Fruit fly (Drosophila melanogaster) whole organism: ENCODE measurements around the gene CG3119.

Experiments used
- CG8478 ChIP-seq: fragments of >200 bp; optimal IDR thresholded peaks from 2 replicates; lab custom pipeline; 2018; ENCODE audit warnings: inconsistent platforms
- Dll ChIP-seq: fragments of >200 bp; optimal IDR thresholded peaks from 2 replicates; lab custom pipeline; 2017
- EcR ChIP-seq, 2 experiments: fragments of >200 bp; optimal IDR thresholded peaks; 2 replicates each; lab custom pipeline; 2017; ENCODE audit warnings: missing biosample characterization in 2 of 2, missing genetic modification characterization in 2 of 2, missing genetic modification reagents in 2 of 2
- pan ChIP-seq: fragments of >200 bp; optimal IDR thresholded peaks from 2 replicates; lab custom pipeline; 2017
- psq ChIP-seq: fragments of >200 bp; optimal IDR thresholded peaks from 2 replicates; lab custom pipeline; 2017
- usp ChIP-seq: fragments of >200 bp; optimal IDR thresholded peaks from 2 replicates; lab custom pipeline; 2017; ENCODE audit warnings: missing biosample characterization, missing genetic modification characterization, mixed read lengths

CG3119 gene

dm6 chr2L:2837742-2838461 is at the start of gene CG3119, which contains the start of gene Cpr23B:
Gene CG3119 (minus strand): TSS chr2L:2837833.
Gene Cpr23B (plus strand): TSS chr2L:2838411.
- TF ChIP-seq pan (lab: Kevin White, UChicago): no peak
- no peak for TF ChIP-seq psq (lab: Kevin White, UChicago)
- no peak for TF ChIP-seq usp (GFP tag; lab: Kevin White, UChicago)
- no peak for TF ChIP-seq Dll (lab: Kevin White, UChicago)
- TF ChIP-seq CG8478 (lab: Kevin White, UChicago): no peak
- TF ChIP-seq EcR (GFP tag; optimal IDR thresholded peaks at IDR 0.05; lab: Kevin White, UChicago): no peak

- peak; percentile 80 for TF ChIP-seq Dll (lab: Kevin White, UChicago)
- no peak for TF ChIP-seq CG8478 (lab: Kevin White, UChicago)
Observed at dm6 chr2L:2886613-2887537, 49.2 kb upstream of the CG3119 start.

dm6 chr2L:2886226-2886569 is 48.6 kb upstream of the CG3119 start:
- peak; percentile 67 for TF ChIP-seq CG8478 (lab: Kevin White, UChicago)
- TF ChIP-seq pan (lab: Kevin White, UChicago): no peak

- no peak for TF ChIP-seq CG8478 (lab: Kevin White, UChicago)
- no peak for TF ChIP-seq usp (GFP tag; lab: Kevin White, UChicago)
- no peak for TF ChIP-seq pan (lab: Kevin White, UChicago)
- no peak for TF ChIP-seq psq (lab: Kevin White, UChicago)
- no peak for TF ChIP-seq EcR (GFP tag; optimal IDR thresholded peaks at IDR 0.05; lab: Kevin White, UChicago)
- TF ChIP-seq Dll (lab: Kevin White, UChicago): no peak
Observed at dm6 chr2L:2885503-2886225, 48.0 kb upstream of the CG3119 start, which contains the start of the genes NTPase and lilli. Gene NTPase (minus strand): TSS chr2L:2885850. Gene lilli (plus strand): TSS chr2L:2885929.

dm6 chr2L:2884683-2885502 is 47.3 kb upstream of the CG3119 start:
- no peak for TF ChIP-seq Dll (lab: Kevin White, UChicago)
- TF ChIP-seq EcR (GFP tag; optimal IDR thresholded peaks at IDR 0.05; lab: Kevin White, UChicago): no peak
- TF ChIP-seq usp (GFP tag; lab: Kevin White, UChicago): no peak
- no peak for TF ChIP-seq pan (lab: Kevin White, UChicago)
- TF ChIP-seq psq (lab: Kevin White, UChicago): no peak
- TF ChIP-seq CG8478 (lab: Kevin White, UChicago): no peak

dm6 chr2L:2883703-2884294 is 46.2 kb upstream of the CG3119 start:
- TF ChIP-seq usp (GFP tag; lab: Kevin White, UChicago) (no peak), psq (lab: Kevin White, UChicago) (no peak), EcR (GFP tag; optimal IDR thresholded peaks at IDR 0.05; lab: Kevin White, UChicago) (no peak), pan (lab: Kevin White, UChicago) (no peak), Dll (lab: Kevin White, UChicago) (no peak)

dm6 chr2L:2882968-2883702 is 45.5 kb upstream of the CG3119 start:
- TF ChIP-seq pan (lab: Kevin White, UChicago) (no peak), psq (lab: Kevin White, UChicago) (no peak), CG8478 (lab: Kevin White, UChicago) (no peak), EcR (GFP tag; optimal IDR thresholded peaks at IDR 0.05; lab: Kevin White, UChicago) (no peak), Dll (lab: Kevin White, UChicago) (no peak), usp (GFP tag; lab: Kevin White, UChicago) (no peak)

- TF ChIP-seq usp (GFP tag; lab: Kevin White, UChicago) (no peak), pan (lab: Kevin White, UChicago) (no peak), CG8478 (lab: Kevin White, UChicago) (no peak), psq (lab: Kevin White, UChicago) (no peak), Dll (lab: Kevin White, UChicago) (no peak), EcR (GFP tag; optimal IDR thresholded peaks at IDR 0.05; lab: Kevin White, UChicago) (no peak)
Observed at dm6 chr2L:2878859-2879258, 41.2 kb upstream of the CG3119 start, which contains the start of gene RabGGTb. Gene RabGGTb (plus strand): TSS chr2L:2879112.

dm6 chr2L:2878188-2878587 is 40.6 kb upstream of the CG3119 start, which contains the start of the genes Prx6a and Sbat:
Gene Prx6a (minus strand): TSS chr2L:2878232.
Gene Sbat (plus strand): TSS chr2L:2878344.
- TF ChIP-seq psq (lab: Kevin White, UChicago) (no peak), usp (GFP tag; lab: Kevin White, UChicago) (no peak), pan (lab: Kevin White, UChicago) (no peak), CG8478 (lab: Kevin White, UChicago) (no peak), Dll (lab: Kevin White, UChicago) (no peak), EcR (GFP tag; optimal IDR thresholded peaks at IDR 0.05; lab: Kevin White, UChicago) (no peak)
